Worm (Caenorhabditis elegans) whole organism, young adult: ENCODE data around the gene ZK353.2.

Source experiments
- F33H1.4 ChIP-seq: fragments of 200-800 bp; sonication (Bioruptor generic); IDR thresholded peaks from 2 replicates; pipeline ENCODE4 v1.3.6; 2022; ENCODE audit warnings: missing genetic modification reagents, missing genetic modification characterization, missing compliant biosample characterization
- F39B2.1 ChIP-seq: fragments of 200-800 bp; sonication (Bioruptor generic); IDR thresholded peaks from 2 replicates; pipeline ENCODE4 v1.3.6; 2022; ENCODE audit warnings: missing genetic modification reagents, missing genetic modification characterization, missing compliant biosample characterization
- F57A8.1 ChIP-seq: fragments of 200-800 bp; sonication (Bioruptor generic); optimal IDR thresholded peaks from 2 replicates; lab custom pipeline; 2018; ENCODE audit warnings: mild to moderate bottlenecking, missing genetic modification characterization, moderate library complexity, missing compliant biosample characterization
- Y53F4B.3 ChIP-seq: fragments of 200-800 bp; sonication (Bioruptor generic); IDR thresholded peaks from 2 replicates; pipeline ENCODE4 v1.3.6; 2022; ENCODE audit warnings: missing genetic modification reagents, missing genetic modification characterization, missing compliant biosample characterization
- Y67H2A.10 ChIP-seq: fragments of 200-800 bp; sonication (Bioruptor generic); conservative IDR thresholded peaks from 2 replicates; pipeline ENCODE4 v1.3.6; 2022; ENCODE audit warnings: missing genetic modification reagents, missing genetic modification characterization, missing compliant biosample characterization
- Y79H2A.3 ChIP-seq: fragments of 200-800 bp; sonication (Bioruptor generic); conservative IDR thresholded peaks from 2 replicates; pipeline ENCODE4 v1.3.6; 2022; ENCODE audit warnings: missing genetic modification reagents, missing genetic modification characterization, missing compliant biosample characterization
- akir-1 ChIP-seq: fragments of 200-800 bp; sonication (Bioruptor generic); optimal IDR thresholded peaks from 2 replicates; lab custom pipeline; 2018; ENCODE audit warnings: mild to moderate bottlenecking, missing genetic modification characterization, moderate library complexity, missing compliant biosample characterization
- athp-1 ChIP-seq: sonication (generic microtip); optimal IDR thresholded peaks from 2 replicates; lab custom pipeline; 2017; ENCODE audit warnings: mild to moderate bottlenecking, missing genetic modification characterization, missing compliant biosample characterization
- attf-3 ChIP-seq: fragments of 200-800 bp; sonication (Bioruptor generic); conservative IDR thresholded peaks from 2 replicates; pipeline ENCODE4 v1.3.6; 2022; ENCODE audit warnings: missing genetic modification reagents, missing genetic modification characterization, missing compliant biosample characterization
- ceh-100 ChIP-seq: fragments of 200-800 bp; sonication (Bioruptor generic); IDR thresholded peaks from 2 replicates; pipeline ENCODE4 v1.3.6; 2022; ENCODE audit warnings: missing genetic modification reagents, missing genetic modification characterization, missing compliant biosample characterization
- dpff-1 ChIP-seq: sonication (generic microtip); optimal IDR thresholded peaks from 2 replicates; lab custom pipeline; 2017; ENCODE audit warnings: mild to moderate bottlenecking, missing genetic modification characterization, missing compliant biosample characterization
- egl-44 ChIP-seq: fragments of 200-800 bp; sonication (Bioruptor generic); IDR thresholded peaks from 2 replicates; pipeline ENCODE4 v1.3.6; 2022; ENCODE audit warnings: missing genetic modification reagents, missing genetic modification characterization, missing compliant biosample characterization
- hmg-1.2 ChIP-seq: fragments of 200-800 bp; sonication (Bioruptor generic); IDR thresholded peaks from 2 replicates; pipeline ENCODE4 v1.3.6; 2022; ENCODE audit warnings: missing genetic modification reagents, missing genetic modification characterization, missing compliant biosample characterization
- hsf-1 ChIP-seq: fragments of 200-800 bp; sonication (Bioruptor generic); IDR thresholded peaks from 2 replicates; pipeline ENCODE4 v1.3.6; 2022; ENCODE audit warnings: missing genetic modification reagents, missing genetic modification characterization, missing compliant biosample characterization
- let-526 ChIP-seq: fragments of 200-800 bp; sonication (Bioruptor generic); IDR thresholded peaks from 2 replicates; pipeline ENCODE4 v1.3.6; 2022; ENCODE audit warnings: missing genetic modification reagents, missing genetic modification characterization, missing compliant biosample characterization
- lin-35 ChIP-seq, 3 experiments: fragments of 150-350 bp in 2 of 3; sonication (generic microtip) in 1 of 3; optimal IDR thresholded peaks; 2 replicates each; lab custom pipeline; 2014 to 2018; ENCODE audit warnings: missing biosample characterization in 3 of 3, missing genetic modification characterization in 3 of 3, missing genetic modification reagents in 3 of 3
- lin-40 ChIP-seq: sonication (generic microtip); optimal IDR thresholded peaks from 2 replicates; lab custom pipeline; 2016; ENCODE audit warnings: missing genetic modification characterization, mild to moderate bottlenecking, missing compliant biosample characterization, missing genotype, missing genetic modification reagents
- lsy-27 ChIP-seq: sonication (generic microtip); optimal IDR thresholded peaks from 2 replicates; lab custom pipeline; 2017; ENCODE audit warnings: missing genetic modification characterization, mild to moderate bottlenecking, missing compliant biosample characterization, antibody characterized with exemption, missing genotype, borderline replicate concordance; ENCODE audit not compliant: insufficient read depth
- madf-3 ChIP-seq: fragments of 200-800 bp; sonication (Bioruptor generic); IDR thresholded peaks from 2 replicates; pipeline ENCODE4 v1.3.6; 2022; ENCODE audit warnings: missing genetic modification reagents, missing genetic modification characterization, missing compliant biosample characterization
- madf-6 ChIP-seq: fragments of 200-800 bp; sonication (Bioruptor generic); IDR thresholded peaks from 2 replicates; pipeline ENCODE4 v1.3.6; 2022; ENCODE audit warnings: missing genetic modification reagents, missing genetic modification characterization, missing compliant biosample characterization
- madf-8 ChIP-seq: fragments of 200-800 bp; sonication (Bioruptor generic); conservative IDR thresholded peaks from 2 replicates; pipeline ENCODE4 v1.3.6; 2022; ENCODE audit warnings: missing genetic modification reagents, missing genetic modification characterization, missing compliant biosample characterization
- mcd-1 ChIP-seq: fragments of 200-800 bp; sonication (Bioruptor generic); IDR thresholded peaks from 2 replicates; pipeline ENCODE4 v1.3.6; 2022; ENCODE audit warnings: missing genetic modification reagents, missing genetic modification characterization, missing compliant biosample characterization
- nfyb-1 ChIP-seq: fragments of 200-800 bp; sonication (Bioruptor generic); IDR thresholded peaks from 2 replicates; pipeline ENCODE4 v1.3.6; 2022; ENCODE audit warnings: missing genetic modification reagents, missing genetic modification characterization, missing compliant biosample characterization
- nhr-27 ChIP-seq: fragments of 200-800 bp; sonication (Bioruptor generic); optimal IDR thresholded peaks from 2 replicates; lab custom pipeline; 2018; ENCODE audit warnings: mild to moderate bottlenecking, missing genetic modification characterization, moderate library complexity, missing compliant biosample characterization
- pbrm-1 ChIP-seq: fragments of 200-800 bp; sonication (Bioruptor generic); IDR thresholded peaks from 2 replicates; pipeline ENCODE4 v1.3.6; 2022; ENCODE audit warnings: missing genetic modification reagents, missing genetic modification characterization, missing compliant biosample characterization
- pha-4 ChIP-seq: fragments of 150-350 bp; sonication (generic microtip); optimal IDR thresholded peaks from 2 replicates; lab custom pipeline; 2014; ENCODE audit warnings: missing biosample characterization, missing genetic modification reagents, missing genetic modification characterization
- rcor-1 ChIP-seq: fragments of 200-800 bp; sonication (Bioruptor generic); IDR thresholded peaks from 2 replicates; pipeline ENCODE4 v1.3.6; 2022; ENCODE audit warnings: missing genetic modification reagents, missing genetic modification characterization, missing compliant biosample characterization
- repo-1 ChIP-seq: sonication (generic microtip); optimal IDR thresholded peaks from 2 replicates; lab custom pipeline; 2017; ENCODE audit warnings: mild to moderate bottlenecking, missing genetic modification characterization, missing compliant biosample characterization
- snpc-1.1 ChIP-seq: sonication (generic microtip); optimal IDR thresholded peaks from 2 replicates; lab custom pipeline; 2017; ENCODE audit warnings: missing genetic modification characterization, mild to moderate bottlenecking, missing compliant biosample characterization, antibody characterized with exemption, moderate library complexity, missing genotype, missing genetic modification reagents; ENCODE audit not compliant: insufficient read depth
- snpc-4 ChIP-seq, 5 experiments: fragments of 150-350 bp in 1 of 5; sonication (generic microtip) in 4 of 5; optimal IDR thresholded peaks; 2 replicates each; lab custom pipeline; 2014 to 2018; ENCODE audit warnings: missing genetic modification characterization in 5 of 5, missing biosample characterization in 3 of 5, antibody characterized with exemption in 2 of 5, mild to moderate bottlenecking in 2 of 5, missing compliant biosample characterization in 2 of 5, missing genotype in 2 of 5, moderate library complexity in 2 of 5, missing genetic modification reagents in 1 of 5
- sptf-2 ChIP-seq: fragments of 200-800 bp; sonication (Bioruptor generic); optimal IDR thresholded peaks from 2 replicates; lab custom pipeline; 2018; ENCODE audit warnings: mild to moderate bottlenecking, missing genetic modification characterization, missing compliant biosample characterization
- tbp1 ChIP-seq: fragments of 200-800 bp; sonication (Bioruptor generic); optimal IDR thresholded peaks from 2 replicates; lab custom pipeline; 2018; ENCODE audit warnings: mild to moderate bottlenecking, missing genetic modification characterization, missing compliant biosample characterization
- zim-3 ChIP-seq: sonication (generic microtip); optimal IDR thresholded peaks from 2 replicates; lab custom pipeline; 2017; ENCODE audit warnings: mild to moderate bottlenecking, missing genetic modification characterization, moderate library complexity, missing compliant biosample characterization
- ztf-25 ChIP-seq: fragments of 200-800 bp; sonication (Bioruptor generic); IDR thresholded peaks from 2 replicates; pipeline ENCODE4 v1.3.6; 2022; ENCODE audit warnings: missing genetic modification reagents, missing genetic modification characterization, missing compliant biosample characterization
- ztf-26 ChIP-seq: sonication (generic microtip); optimal IDR thresholded peaks from 2 replicates; lab custom pipeline; 2017; ENCODE audit warnings: missing genetic modification characterization, missing compliant biosample characterization
- ztf-3 ChIP-seq: fragments of 200-800 bp; sonication (Bioruptor generic); optimal IDR thresholded peaks from 2 replicates; lab custom pipeline; 2018; ENCODE audit warnings: mild to moderate bottlenecking, missing genetic modification characterization, missing compliant biosample characterization

The ZK353.2 gene

DNA sequence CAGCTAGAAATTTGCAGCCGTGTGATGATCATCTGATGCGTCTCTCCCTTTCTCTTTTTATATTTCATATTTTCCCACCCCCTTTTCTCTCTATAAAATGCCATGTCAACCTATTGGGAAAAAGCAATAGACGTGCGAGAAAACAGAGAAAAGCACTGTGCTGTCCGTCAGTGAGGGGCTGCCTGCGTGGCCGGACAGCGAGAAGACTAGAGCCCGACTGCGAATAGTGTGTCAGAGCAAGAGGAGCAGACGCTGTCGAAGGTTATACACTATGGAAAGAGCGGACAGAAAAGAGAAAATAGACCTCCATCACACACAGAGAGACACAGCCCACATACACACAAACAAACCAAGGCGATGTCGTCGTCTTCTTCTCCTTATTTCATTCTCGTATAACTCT is 26.6 kb downstream of the ZK353.2 start (continued):
- no peak for TF ChIP-seq zim-3 (tag; lab: Kevin White, UChicago)
- no peak for TF ChIP-seq madf-8 (GFP tag; lab: Robert Waterston, UW)
- no peak for TF ChIP-seq ceh-100 (GFP tag; lab: Robert Waterston, UW)
- no peak for TF ChIP-seq snpc-4 (GFP tag; optimal IDR thresholded peaks at IDR 0.05; lab: Kevin White, UChicago)
- TF ChIP-seq snpc-4 (tag; optimal IDR thresholded peaks at IDR 0.05; lab: Kevin White, UChicago) = peak; percentile 22 to 64 (median 59)
- TF ChIP-seq ztf-3 (GFP tag; lab: Kevin White, UChicago) = no peak
- peak; percentile 47 for TF ChIP-seq tbp1
- TF ChIP-seq nhr-27 (tag; lab: Kevin White, UChicago) = no peak
- peak; percentile 46 for TF ChIP-seq repo-1 (tag; lab: Kevin White, UChicago)
- peak; percentile 63 for TF ChIP-seq rcor-1 (GFP tag; lab: Robert Waterston, UW)
- TF ChIP-seq Y67H2A.10 = no peak
- peak; percentile 52; the same call in 1 of the 2 replicates for TF ChIP-seq egl-44 (GFP tag; lab: Robert Waterston, UW)
- TF ChIP-seq let-526 (GFP tag; lab: Robert Waterston, UW) = 0 out of 2 replicates have a peak, but pooled peaks have one; percentile 40
- 0 out of 2 replicates have a peak, but pooled peaks have one; percentile 50 for TF ChIP-seq F39B2.1
- peak; percentile 54 for TF ChIP-seq ztf-26 (tag; lab: Kevin White, UChicago)
- no peak for TF ChIP-seq Y79H2A.3 (GFP tag; lab: Robert Waterston, UW)
- TF ChIP-seq madf-6 (GFP tag; lab: Robert Waterston, UW) = no peak
- peak; percentile 87 for TF ChIP-seq nfyb-1 (GFP tag; lab: Robert Waterston, UW)
- TF ChIP-seq ztf-25 = no peak
- TF ChIP-seq pha-4 (tag; lab: Kevin White, UChicago) = no peak
- TF ChIP-seq madf-3 = no peak
- TF ChIP-seq F33H1.4 (GFP tag; lab: Robert Waterston, UW) = no peak
- TF ChIP-seq hmg-1.2 = peak; percentile 86
- TF ChIP-seq sptf-2 (GFP tag; lab: Kevin White, UChicago) = no peak
- no peak for TF ChIP-seq dpff-1
- TF ChIP-seq mcd-1 (GFP tag; lab: Robert Waterston, UW) = peak; percentile 59
- TF ChIP-seq lsy-27 = no peak
- peak; percentile 27 for TF ChIP-seq snpc-1.1 (tag; lab: Kevin White, UChicago)
- TF ChIP-seq athp-1 (tag; lab: Kevin White, UChicago) = no peak
- 0 out of 2 replicates have a peak, but pooled peaks have one; percentile 16 for TF ChIP-seq pbrm-1 (GFP tag; lab: Robert Waterston, UW)
- TF ChIP-seq Y53F4B.3 (GFP tag; lab: Robert Waterston, UW) = no peak
- TF ChIP-seq lin-35 (GFP tag; optimal IDR thresholded peaks at IDR 0.05; lab: Kevin White, UChicago) = peak in 1 of 3 experiments; percentile 27
- peak; percentile 47; the same call in 1 of the 2 replicates for TF ChIP-seq attf-3 (GFP tag; lab: Robert Waterston, UW)
- no peak for TF ChIP-seq F57A8.1
- no peak for TF ChIP-seq akir-1 (GFP tag; lab: Kevin White, UChicago)

DNA sequence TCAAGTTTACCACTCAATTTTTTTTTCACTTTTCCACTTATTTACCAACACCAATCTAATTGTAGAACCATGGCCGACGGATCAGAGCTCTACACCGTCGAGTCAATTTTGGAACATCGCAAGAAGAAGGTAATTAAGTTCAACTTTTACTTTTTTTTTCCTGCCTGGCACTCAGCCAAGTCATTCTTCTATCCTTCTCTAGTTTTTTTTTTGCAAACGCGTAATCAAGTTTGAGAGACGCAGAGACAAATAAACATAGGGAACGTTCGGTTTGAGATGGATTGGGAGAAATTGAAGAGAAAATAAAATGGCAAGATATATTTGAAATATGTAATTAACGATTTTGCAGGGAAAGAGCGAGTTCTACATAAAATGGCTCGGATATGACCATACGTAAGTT is 27.8 kb downstream of the ZK353.2 start, which contains the start of gene cec-1:
Gene cec-1 (plus strand): TSS at position 63 of the 400 bp plus-strand sequence.
- TF ChIP-seq lin-40 (tag; lab: Kevin White, UChicago) = peak; percentile 16
- no peak for TF ChIP-seq hsf-1 (GFP tag; lab: Robert Waterston, UW)
